Worm (Caenorhabditis elegans): ENCODE measurements around the gene frm-10.
"Not testable (repeated sequence)": the region's sequence is repeated elsewhere in the genome, so short reads cannot be mapped to it uniquely, and the experiment has no call there.

The frm-10 gene

DNA sequence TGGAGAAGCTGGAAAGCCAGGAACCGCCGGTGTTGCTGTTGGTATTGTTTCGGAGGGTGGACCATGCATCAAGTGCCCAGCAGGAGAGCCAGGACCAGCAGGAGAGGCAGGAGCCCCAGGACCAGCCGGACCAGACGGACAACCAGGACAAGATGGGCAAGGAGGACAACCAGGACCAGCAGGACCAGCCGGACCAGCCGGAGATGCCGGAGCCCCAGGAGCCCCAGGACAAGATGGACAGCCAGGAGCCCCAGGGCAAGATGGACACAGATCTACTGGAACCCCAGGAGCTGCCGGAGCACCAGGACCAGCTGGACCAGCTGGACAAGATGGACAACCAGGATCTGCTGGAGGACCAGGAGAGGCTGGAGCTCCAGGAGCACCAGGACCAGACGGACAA, 20.2 kb upstream of the frm-10 start:
- TF ChIP-seq aly-1 (tag; optimal IDR thresholded peaks at IDR 0.05) (no peak), F13C5.2 (tag; optimal IDR thresholded peaks at IDR 0.05) (no peak), hmg-4 (GFP tag; optimal IDR thresholded peaks at IDR 0.05) (no peak), pes-1 (GFP tag; IDR thresholded peaks at IDR 0.05) (no peak), B0310.2 (tag; optimal IDR thresholded peaks at IDR 0.05) (no peak), flt-1 (GFP tag; IDR thresholded peaks at IDR 0.05) (no peak), ceh-13 (GFP tag; optimal IDR thresholded peaks at IDR 0.05) (no peak), ceh-36 (tag; optimal IDR thresholded peaks at IDR 0.05) (no peak), hnd-1 (tag; optimal IDR thresholded peaks at IDR 0.05) (no peak), sea-1 (GFP tag; conservative IDR thresholded peaks at IDR 0.05) (no peak), hmbx-1 (tag; optimal IDR thresholded peaks at IDR 0.05) (no peak), ets-7 (tag; optimal IDR thresholded peaks at IDR 0.05) (no peak), tra-4 (tag; optimal IDR thresholded peaks at IDR 0.05) (no peak), ama-1 (optimal IDR thresholded peaks at IDR 0.05) (no peak), tbx-11 (GFP tag; IDR thresholded peaks at IDR 0.05) (no peak), scrt-1 (GFP tag; IDR thresholded peaks at IDR 0.05) (no peak)

DNA sequence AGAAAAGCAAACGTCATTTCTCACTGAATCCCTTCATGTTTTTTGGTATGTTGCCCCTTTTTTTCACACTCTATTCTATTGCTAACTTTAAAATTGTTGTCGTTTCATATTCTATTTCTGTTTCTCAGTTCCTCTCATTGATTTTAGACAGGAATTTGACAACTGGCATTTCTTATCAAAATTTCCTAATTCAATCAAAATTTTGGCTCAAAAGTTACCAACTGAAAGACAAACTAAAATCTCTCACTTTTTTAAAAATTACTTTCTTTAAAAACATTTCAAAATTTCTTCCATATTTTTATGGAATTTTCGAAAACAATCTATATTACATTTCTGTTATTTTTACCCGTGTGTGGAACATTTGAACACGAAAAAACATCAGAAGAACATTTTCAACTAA, 19.5 kb upstream of the frm-10 start, which contains the start of gene Y2H9A.6:
Gene Y2H9A.6, plus strand, starts transcription at position 301 of the 400 bp plus-strand sequence.
- not testable (repeated sequence) for TF ChIP-seq tbx-11 (GFP tag; IDR thresholded peaks at IDR 0.05); ceh-13 (GFP tag; optimal IDR thresholded peaks at IDR 0.05); tbx-37 (GFP tag; conservative IDR thresholded peaks at IDR 0.05)

DNA sequence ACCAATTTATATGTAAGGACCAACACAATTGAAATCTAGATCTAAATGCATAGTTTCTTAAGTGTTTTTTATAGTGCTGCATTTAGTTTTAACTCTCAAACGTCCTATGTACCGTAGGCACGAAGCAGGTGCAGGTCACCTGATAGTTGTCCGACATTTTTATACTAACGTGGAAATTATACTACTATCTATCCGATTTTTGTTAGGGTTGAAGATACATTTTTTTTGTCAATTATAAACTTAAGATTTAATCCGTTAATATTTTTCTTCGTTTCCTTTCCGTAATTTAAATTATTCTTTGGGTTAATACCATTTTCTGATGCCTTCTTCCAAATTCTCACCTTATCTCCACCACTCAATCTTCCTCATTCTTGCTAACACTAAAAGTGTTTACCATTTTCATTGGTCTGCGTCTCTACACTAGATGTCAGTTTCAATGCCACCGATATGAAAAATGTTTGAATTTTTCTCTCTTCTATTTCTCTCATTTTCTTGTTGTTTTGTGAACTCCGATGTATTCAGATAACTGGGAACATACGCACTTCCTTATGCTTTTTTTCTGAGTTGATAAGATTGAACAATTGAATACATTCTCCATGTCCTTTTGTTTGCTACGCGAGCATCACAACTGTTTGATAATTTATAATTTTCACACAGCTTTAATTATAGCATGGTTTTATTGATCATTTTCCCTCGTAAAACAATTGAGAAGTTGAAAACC, 17.6 kb upstream of the frm-10 start, which contains the start of gene Y2H9A.4:
Gene Y2H9A.4, plus strand, starts transcription at position 671 of the 721 bp plus-strand sequence.
- TF ChIP-seq F13C5.2 (tag; optimal IDR thresholded peaks at IDR 0.05) (no peak), scrt-1 (GFP tag; IDR thresholded peaks at IDR 0.05) (no peak), pes-1 (GFP tag; IDR thresholded peaks at IDR 0.05) (no peak), ceh-13 (GFP tag; optimal IDR thresholded peaks at IDR 0.05) (no peak), tra-4 (tag; optimal IDR thresholded peaks at IDR 0.05) (no peak), hnd-1 (tag; optimal IDR thresholded peaks at IDR 0.05) (no peak), ama-1 (optimal IDR thresholded peaks at IDR 0.05) (no peak), hmbx-1 (tag; optimal IDR thresholded peaks at IDR 0.05) (no peak), B0310.2 (tag; optimal IDR thresholded peaks at IDR 0.05) (no peak), flt-1 (GFP tag; IDR thresholded peaks at IDR 0.05) (no peak), hmg-4 (GFP tag; optimal IDR thresholded peaks at IDR 0.05) (no peak), ceh-36 (tag; optimal IDR thresholded peaks at IDR 0.05) (no peak), aly-1 (tag; optimal IDR thresholded peaks at IDR 0.05) (no peak), ets-7 (tag; optimal IDR thresholded peaks at IDR 0.05) (no peak), sea-1 (GFP tag; conservative IDR thresholded peaks at IDR 0.05) (no peak), tbx-11 (GFP tag; IDR thresholded peaks at IDR 0.05) (no peak), tbx-37 (GFP tag; conservative IDR thresholded peaks at IDR 0.05) (no peak)

DNA sequence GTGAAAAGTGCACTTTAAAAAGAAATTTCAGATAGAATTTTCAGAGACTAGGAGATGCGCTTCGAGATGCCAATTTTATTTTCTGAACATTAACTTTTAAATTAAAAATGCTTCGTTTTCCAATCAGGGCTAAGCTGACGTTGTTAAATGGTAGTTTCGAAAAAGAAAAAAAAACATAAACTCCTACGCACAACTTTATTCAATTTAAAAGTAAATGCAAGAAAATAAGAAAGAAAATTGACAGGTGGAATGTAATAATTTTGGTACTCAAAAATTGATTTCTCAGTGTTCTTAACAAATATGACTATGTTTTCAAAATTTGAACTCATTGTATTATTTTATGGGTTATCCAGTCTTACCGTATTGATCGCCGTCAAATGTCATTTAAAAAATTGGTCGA, 9.7 kb upstream of the frm-10 start, which contains the start of gene lurp-2:
Gene lurp-2, plus strand, starts transcription at position 301 of the 400 bp plus-strand sequence.
- no peak for TF ChIP-seq hmbx-1 (tag; optimal IDR thresholded peaks at IDR 0.05)

DNA sequence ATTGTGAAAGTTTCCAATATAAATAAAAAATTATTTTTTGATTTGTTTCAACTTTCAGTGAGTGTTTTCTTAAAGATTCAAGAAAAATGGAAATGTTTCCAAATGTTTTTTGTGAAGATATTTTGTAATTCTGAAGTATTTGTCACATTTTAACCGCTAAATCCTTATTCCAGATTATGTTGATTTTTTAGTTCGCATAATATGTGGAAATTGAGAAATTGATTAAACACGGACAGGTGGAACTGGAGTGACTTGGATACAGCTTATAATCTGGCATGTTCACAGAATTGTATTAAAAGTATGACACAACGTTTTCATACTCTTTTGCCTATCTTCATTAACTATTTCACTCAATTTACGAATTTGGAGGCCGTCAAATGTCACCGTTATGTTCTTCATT, 7.6 kb upstream of the frm-10 start, which contains the start of gene lurp-3:
Gene lurp-3, plus strand, starts transcription at position 301 of the 400 bp plus-strand sequence.
- TF ChIP-seq F13C5.2 (tag; optimal IDR thresholded peaks at IDR 0.05) (no peak), ceh-13 (GFP tag; optimal IDR thresholded peaks at IDR 0.05) (no peak), hnd-1 (tag; optimal IDR thresholded peaks at IDR 0.05) (no peak), flt-1 (GFP tag; IDR thresholded peaks at IDR 0.05) (no peak), hmbx-1 (tag; optimal IDR thresholded peaks at IDR 0.05) (no peak), B0310.2 (tag; optimal IDR thresholded peaks at IDR 0.05) (no peak), ets-7 (tag; optimal IDR thresholded peaks at IDR 0.05) (no peak)

DNA sequence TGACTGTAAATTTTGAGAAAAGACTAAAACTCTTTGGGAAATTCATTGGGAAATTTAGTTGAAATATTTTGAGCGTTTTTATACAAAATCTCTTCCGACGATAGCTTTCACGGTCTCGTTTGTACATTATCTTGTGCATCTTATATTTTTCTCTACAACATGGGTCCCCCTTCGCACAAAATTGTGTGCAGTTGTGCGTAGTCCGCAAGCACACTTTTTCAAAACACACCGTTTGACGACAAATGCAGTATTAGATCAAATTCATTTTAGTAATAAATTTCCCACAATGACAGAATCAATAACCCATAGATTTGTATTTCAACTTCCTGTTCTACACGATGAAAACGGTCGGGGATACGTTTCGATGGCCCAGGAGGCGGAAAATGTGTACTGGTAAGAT, 5.1 kb upstream of the frm-10 start, which contains the start of gene F25H9.2:
Gene F25H9.2, plus strand, starts transcription at position 226 of the 400 bp plus-strand sequence.
- TF ChIP-seq hmbx-1 (tag; optimal IDR thresholded peaks at IDR 0.05): no peak

DNA sequence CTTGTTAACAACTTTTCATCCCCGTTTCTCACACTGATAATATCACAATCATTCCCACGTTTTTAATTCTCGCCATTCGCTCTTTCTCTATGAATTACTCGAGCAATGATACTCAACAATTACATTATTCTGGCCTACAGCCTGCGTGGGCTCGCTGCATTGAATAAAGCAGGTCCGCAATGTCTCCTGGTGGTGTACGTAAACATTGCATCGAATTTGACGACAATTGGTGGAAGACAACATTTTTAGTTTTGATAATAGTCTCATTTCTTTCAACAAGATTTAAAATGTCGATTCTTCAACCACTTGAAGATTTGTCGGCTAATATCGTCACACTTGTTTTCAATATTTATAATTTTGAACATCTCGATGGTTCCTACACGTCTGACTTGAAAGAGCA, 3.7 kb upstream of the frm-10 start, which contains the start of gene bath-39:
Gene bath-39, plus strand, starts transcription at position 137 of the 400 bp plus-strand sequence.
- TF ChIP-seq scrt-1 (GFP tag; IDR thresholded peaks at IDR 0.05): no peak
- TF ChIP-seq F13C5.2 (tag; optimal IDR thresholded peaks at IDR 0.05): peak; percentile 30

DNA sequence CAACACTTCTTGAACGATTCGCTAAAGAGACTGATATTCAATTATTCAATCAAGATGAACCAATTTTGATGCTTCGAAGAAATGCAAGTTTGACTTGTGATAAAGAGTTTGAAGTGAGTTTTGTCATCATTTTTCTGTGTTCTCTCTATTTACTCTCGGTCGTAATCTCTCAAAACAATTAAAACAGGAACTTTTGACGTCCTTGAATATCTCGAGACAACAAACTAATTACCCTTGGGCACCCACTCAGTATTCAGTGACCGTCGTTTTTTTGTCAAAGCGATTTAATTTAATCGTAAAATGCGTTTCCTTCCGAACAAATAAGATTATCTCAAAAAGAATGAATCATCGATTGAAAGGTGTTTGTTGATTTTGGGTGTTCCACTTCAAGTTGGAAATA, 1.1 kb downstream of the frm-10 start:
- TF ChIP-seq scrt-1 (GFP tag; IDR thresholded peaks at IDR 0.05) (no peak), hnd-1 (tag; optimal IDR thresholded peaks at IDR 0.05) (no peak), flt-1 (GFP tag; IDR thresholded peaks at IDR 0.05) (no peak), B0310.2 (tag; optimal IDR thresholded peaks at IDR 0.05) (no peak), sea-1 (GFP tag; conservative IDR thresholded peaks at IDR 0.05) (no peak), hmbx-1 (tag; optimal IDR thresholded peaks at IDR 0.05) (no peak), ceh-13 (GFP tag; optimal IDR thresholded peaks at IDR 0.05) (no peak), ceh-36 (tag; optimal IDR thresholded peaks at IDR 0.05) (no peak), ets-7 (tag; optimal IDR thresholded peaks at IDR 0.05) (no peak), tra-4 (tag; optimal IDR thresholded peaks at IDR 0.05) (no peak), pes-1 (GFP tag; IDR thresholded peaks at IDR 0.05) (no peak), tbx-37 (GFP tag; conservative IDR thresholded peaks at IDR 0.05) (no peak), aly-1 (tag; optimal IDR thresholded peaks at IDR 0.05) (no peak), tbx-11 (GFP tag; IDR thresholded peaks at IDR 0.05) (no peak), ama-1 (optimal IDR thresholded peaks at IDR 0.05) (no peak), hmg-4 (GFP tag; optimal IDR thresholded peaks at IDR 0.05) (no peak), F13C5.2 (tag; optimal IDR thresholded peaks at IDR 0.05) (no peak)
